Worm (Caenorhabditis elegans): Measurements from ENCODE around the gene hrg-2.

- TF ChIP-seq nhr-76 (tag; optimal IDR thresholded peaks at IDR 0.05) = no peak
- no peak for TF ChIP-seq nhr-42 (GFP tag; IDR thresholded peaks at IDR 0.05)
- TF ChIP-seq lin-39 (tag; optimal IDR thresholded peaks at IDR 0.05) = no peak
- TF ChIP-seq spr-1 (tag; optimal IDR thresholded peaks at IDR 0.05) = no peak
- TF ChIP-seq nhr-237 (tag; optimal IDR thresholded peaks at IDR 0.05) = no peak
Measured at ce11 chrV:12446895-12447294, 36.6 kb upstream of the hrg-2 start, which contains the start of the genes pals-38 and C54D10.9.

Data from whole organism, L4 larva.